Worm (Caenorhabditis elegans) whole organism, L1 larva: ENCODE measurements around the gene C43H6.4.

ENCODE experiments used
- C04F5.9 ChIP-seq: sonication (generic microtip); optimal IDR thresholded peaks from 2 replicates; lab custom pipeline; 2016; ENCODE audit warnings: missing genetic modification characterization, missing compliant biosample characterization
- F16B12.6 ChIP-seq: fragments of 150-350 bp; optimal IDR thresholded peaks from 2 replicates; lab custom pipeline; 2014; ENCODE audit warnings: missing biosample characterization, missing genetic modification characterization
- ceh-82 ChIP-seq, 3 experiments: fragments of 150-350 bp in 1 of 3; sonication (generic microtip) in 2 of 3; optimal IDR thresholded peaks; 2 replicates each; lab custom pipeline; 2014 to 2017; ENCODE audit warnings: missing biosample characterization in 3 of 3, missing genetic modification characterization in 3 of 3
- dsc-1 ChIP-seq: sonication (generic microtip); optimal IDR thresholded peaks from 2 replicates; lab custom pipeline; 2016; ENCODE audit warnings: mild to moderate bottlenecking, missing genetic modification characterization, missing compliant biosample characterization
- egl-13 ChIP-seq: sonication (generic microtip); optimal IDR thresholded peaks from 2 replicates; lab custom pipeline; 2016; ENCODE audit warnings: missing genotype, missing genetic modification reagents, missing genetic modification characterization, missing compliant biosample characterization
- fkh-10 ChIP-seq: sonication (generic microtip); optimal IDR thresholded peaks from 2 replicates; lab custom pipeline; 2017; ENCODE audit warnings: missing biosample characterization, missing genetic modification reagents, missing genetic modification characterization
- grh-1 ChIP-seq: fragments of 200-800 bp; sonication (Bioruptor generic); IDR thresholded peaks from 2 replicates; pipeline ENCODE4 v1.3.6; 2022; ENCODE audit warnings: missing genetic modification reagents, missing genetic modification characterization, missing compliant biosample characterization
- lin-14 ChIP-seq: fragments of 200-800 bp; sonication (Bioruptor generic); optimal IDR thresholded peaks from 2 replicates; lab custom pipeline; 2018; ENCODE audit warnings: mild to moderate bottlenecking, missing genetic modification characterization, moderate library complexity, missing compliant biosample characterization
- mdl-1 ChIP-seq, 2 experiments: fragments of 150-350 bp; optimal IDR thresholded peaks; 2 replicates each; lab custom pipeline; 2014 to 2017; ENCODE audit warnings: missing biosample characterization in 2 of 2, missing genetic modification characterization in 2 of 2, inconsistent platforms in 1 of 2
- nhr-237 ChIP-seq: fragments of 150-350 bp; optimal IDR thresholded peaks from 2 replicates; lab custom pipeline; 2014; ENCODE audit warnings: missing biosample characterization, missing genetic modification characterization
- nhr-47 ChIP-seq: sonication (generic microtip); optimal IDR thresholded peaks from 2 replicates; lab custom pipeline; 2016; ENCODE audit warnings: mild to moderate bottlenecking, missing genetic modification characterization, moderate library complexity, missing compliant biosample characterization
- nhr-71 ChIP-seq: sonication (generic microtip); optimal IDR thresholded peaks from 2 replicates; lab custom pipeline; 2016; ENCODE audit warnings: mild to moderate bottlenecking, missing genetic modification characterization, moderate library complexity, missing compliant biosample characterization
- pqm-1 ChIP-seq: sonication (generic microtip); optimal IDR thresholded peaks from 3 replicates; lab custom pipeline; 2017; ENCODE audit warnings: missing biosample characterization, missing genetic modification characterization
- tbx-2 ChIP-seq: sonication (generic microtip); optimal IDR thresholded peaks from 2 replicates; lab custom pipeline; 2016; ENCODE audit warnings: missing genetic modification characterization, missing compliant biosample characterization
- unc-30 ChIP-seq: sonication (generic microtip); optimal IDR thresholded peaks from 2 replicates; lab custom pipeline; 2017; ENCODE audit warnings: missing biosample characterization, missing genetic modification characterization
- unc-86 ChIP-seq: sonication (generic microtip); optimal IDR thresholded peaks from 2 replicates; lab custom pipeline; 2016; ENCODE audit warnings: missing genetic modification characterization, missing compliant biosample characterization
- zip-4 ChIP-seq: fragments of 200-800 bp; sonication (Bioruptor generic); optimal IDR thresholded peaks from 2 replicates; lab custom pipeline; 2018; ENCODE audit warnings: mild to moderate bottlenecking, missing genetic modification characterization, moderate library complexity, missing compliant biosample characterization

The C43H6.4 gene

DNA sequence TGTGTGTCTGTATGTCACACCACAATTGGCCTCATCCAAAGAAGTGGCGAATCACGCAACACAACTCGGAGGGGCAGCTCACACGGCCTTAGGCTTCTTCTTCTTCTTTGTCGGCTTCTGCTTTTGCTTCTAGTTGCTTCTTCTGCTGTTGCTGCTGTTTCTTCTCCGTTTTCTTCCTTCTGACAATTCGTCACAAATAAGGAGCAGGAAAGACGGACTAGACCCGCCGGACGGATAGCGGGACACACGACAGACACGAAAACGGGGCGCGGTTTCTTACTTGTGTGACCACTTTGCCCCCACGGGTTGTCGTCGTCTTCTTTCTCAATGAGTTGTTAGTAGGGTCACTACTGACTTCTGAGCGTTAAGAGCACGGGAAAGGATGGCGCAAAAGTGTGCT is 52.3 kb downstream of the C43H6.4 start:
- TF ChIP-seq nhr-71 (tag; lab: Kevin White, UChicago) (peak; percentile 16), lin-14 (GFP tag; lab: Kevin White, UChicago) (peak; percentile 68), F16B12.6 (no peak), ceh-82 (tag; optimal IDR thresholded peaks at IDR 0.05; lab: Kevin White, UChicago) (peak in 1 of 3 experiments; percentile 15), nhr-237 (tag; lab: Kevin White, UChicago) (no peak), nhr-47 (tag; lab: Kevin White, UChicago) (peak; percentile 9), mdl-1 (tag; optimal IDR thresholded peaks at IDR 0.05; lab: Kevin White, UChicago) (no peak), unc-86 (peak; percentile 27), dsc-1 (tag; lab: Kevin White, UChicago) (no peak), grh-1 (no peak), egl-13 (tag; lab: Kevin White, UChicago) (peak; percentile 7), fkh-10 (GFP tag; lab: Kevin White, UChicago) (peak; percentile 49), tbx-2 (no peak), pqm-1 (tag; lab: Kevin White, UChicago) (no peak), C04F5.9 (tag; lab: Kevin White, UChicago) (no peak), unc-30 (tag; lab: Kevin White, UChicago) (no peak), zip-4 (no peak)
- TF ChIP-seq, all 84 proteins: peak for 7
